Worm (Caenorhabditis elegans) whole organism, mixed stage, embryonic: ENCODE data around the gene F53C3.7.

ENCODE experiments used
- M03D4.4 ChIP-seq: sonication (generic microtip); optimal IDR thresholded peaks from 2 replicates; lab custom pipeline; 2017; ENCODE audit warnings: mild to moderate bottlenecking, missing genetic modification characterization, missing compliant biosample characterization
- ceh-39 ChIP-seq: fragments of 150-350 bp; optimal IDR thresholded peaks from 2 replicates; lab custom pipeline; 2014; ENCODE audit warnings: missing biosample characterization, missing genetic modification characterization
- ceh-43 ChIP-seq: fragments of 200-800 bp; sonication (Bioruptor generic); optimal IDR thresholded peaks from 2 replicates; lab custom pipeline; 2018; ENCODE audit warnings: mild to moderate bottlenecking, missing genetic modification characterization, moderate library complexity, missing compliant biosample characterization
- ceh-83 ChIP-seq: fragments of 200-800 bp; sonication (Bioruptor generic); optimal IDR thresholded peaks from 2 replicates; lab custom pipeline; 2018; ENCODE audit warnings: mild to moderate bottlenecking, missing genetic modification characterization, missing compliant biosample characterization
- ces-1 ChIP-seq: fragments of 150-350 bp; optimal IDR thresholded peaks from 2 replicates; lab custom pipeline; 2014; ENCODE audit warnings: missing biosample characterization, missing genetic modification reagents, missing genetic modification characterization
- cnd-1 ChIP-seq: fragments of 200-800 bp; sonication (Bioruptor generic); optimal IDR thresholded peaks from 2 replicates; lab custom pipeline; 2018; ENCODE audit warnings: mild to moderate bottlenecking, missing genetic modification characterization, missing compliant biosample characterization
- drap-1 ChIP-seq: fragments of 200-800 bp; sonication (Bioruptor generic); optimal IDR thresholded peaks from 3 replicates; lab custom pipeline; 2018; ENCODE audit warnings: mild to moderate bottlenecking, missing genetic modification characterization, missing compliant biosample characterization
- elt-1 ChIP-seq: sonication (generic microtip); optimal IDR thresholded peaks from 2 replicates; lab custom pipeline; 2017; ENCODE audit warnings: missing genetic modification characterization, mild to moderate bottlenecking, missing compliant biosample characterization, antibody characterized with exemption, moderate library complexity, borderline replicate concordance; ENCODE audit not compliant: insufficient read depth
- elt-3 ChIP-seq: fragments of 150-350 bp; optimal IDR thresholded peaks from 2 replicates; lab custom pipeline; 2014; ENCODE audit warnings: missing biosample characterization, missing genetic modification characterization
- flh-1 ChIP-seq: fragments of 200-800 bp; sonication (Bioruptor generic); optimal IDR thresholded peaks from 2 replicates; lab custom pipeline; 2018; ENCODE audit warnings: mild to moderate bottlenecking, missing genetic modification characterization, moderate library complexity, missing compliant biosample characterization
- ham-2 ChIP-seq: fragments of 200-800 bp; sonication (Bioruptor generic); optimal IDR thresholded peaks from 2 replicates; lab custom pipeline; 2018; ENCODE audit warnings: mild to moderate bottlenecking, missing genetic modification characterization, missing compliant biosample characterization
- hlh-1 ChIP-seq: fragments of 150-350 bp; optimal IDR thresholded peaks from 2 replicates; lab custom pipeline; 2014; ENCODE audit warnings: missing biosample characterization, missing genetic modification reagents, missing genetic modification characterization
- lin-32 ChIP-seq: fragments of 200-800 bp; sonication (Bioruptor generic); optimal IDR thresholded peaks from 2 replicates; lab custom pipeline; 2018; ENCODE audit warnings: mild to moderate bottlenecking, missing genetic modification characterization, missing compliant biosample characterization
- lsy-2 ChIP-seq: fragments of 150-350 bp; optimal IDR thresholded peaks from 2 replicates; lab custom pipeline; 2014; ENCODE audit warnings: missing biosample characterization, missing genetic modification characterization
- mab-5 ChIP-seq: fragments of 150-350 bp; optimal IDR thresholded peaks from 2 replicates; lab custom pipeline; 2014; ENCODE audit warnings: missing biosample characterization, missing genetic modification characterization
- mls-2 ChIP-seq: sonication (generic microtip); optimal IDR thresholded peaks from 2 replicates; lab custom pipeline; 2016; ENCODE audit warnings: mild to moderate bottlenecking, missing genetic modification characterization, moderate library complexity, missing compliant biosample characterization
- nhr-12 ChIP-seq: fragments of 150-350 bp; optimal IDR thresholded peaks from 2 replicates; lab custom pipeline; 2014; ENCODE audit warnings: missing biosample characterization, missing genetic modification characterization
- nhr-2 ChIP-seq: fragments of 150-350 bp; optimal IDR thresholded peaks from 2 replicates; lab custom pipeline; 2014; ENCODE audit warnings: missing biosample characterization, missing genetic modification characterization
- nhr-237 ChIP-seq: fragments of 150-350 bp; optimal IDR thresholded peaks from 2 replicates; lab custom pipeline; 2014; ENCODE audit warnings: missing biosample characterization, missing genetic modification characterization
- nhr-28 ChIP-seq: fragments of 150-350 bp; optimal IDR thresholded peaks from 2 replicates; lab custom pipeline; 2014; ENCODE audit warnings: missing biosample characterization, missing genetic modification characterization
- nhr-76 ChIP-seq: sonication (generic microtip); optimal IDR thresholded peaks from 2 replicates; lab custom pipeline; 2017; ENCODE audit warnings: missing biosample characterization, missing genetic modification characterization
- pha-4 ChIP-seq: fragments of 150-350 bp; optimal IDR thresholded peaks from 2 replicates; lab custom pipeline; 2018; ENCODE audit warnings: missing biosample characterization, missing genetic modification reagents, missing genetic modification characterization
- sem-2 ChIP-seq: fragments of 200-800 bp; sonication (Bioruptor generic); optimal IDR thresholded peaks from 2 replicates; lab custom pipeline; 2018; ENCODE audit warnings: mild to moderate bottlenecking, missing genetic modification characterization, missing compliant biosample characterization
- snpc-4 ChIP-seq: fragments of 150-350 bp; optimal IDR thresholded peaks from 2 replicates; lab custom pipeline; 2014; ENCODE audit warnings: missing biosample characterization, missing genetic modification characterization
- tbx-8 ChIP-seq: fragments of 200-800 bp; sonication (Bioruptor generic); optimal IDR thresholded peaks from 2 replicates; lab custom pipeline; 2018; ENCODE audit warnings: mild to moderate bottlenecking, missing genetic modification characterization, moderate library complexity, missing compliant biosample characterization
- unc-120 ChIP-seq: sonication (generic microtip); optimal IDR thresholded peaks from 2 replicates; lab custom pipeline; 2017; ENCODE audit warnings: missing genetic modification characterization, missing compliant biosample characterization; ENCODE audit not compliant: poor library complexity, severe bottlenecking
- unc-39 ChIP-seq: fragments of 150-350 bp; optimal IDR thresholded peaks from 2 replicates; lab custom pipeline; 2014; ENCODE audit warnings: missing biosample characterization, missing genetic modification characterization
- unc-62 ChIP-seq: fragments of 150-350 bp; optimal IDR thresholded peaks from 2 replicates; lab custom pipeline; 2014; ENCODE audit warnings: missing biosample characterization, missing genetic modification reagents, missing genetic modification characterization
- zip-8 ChIP-seq: fragments of 150-350 bp; optimal IDR thresholded peaks from 2 replicates; lab custom pipeline; 2014; ENCODE audit warnings: missing biosample characterization, missing genetic modification characterization
- ztf-11 ChIP-seq: fragments of 150-350 bp; optimal IDR thresholded peaks from 2 replicates; lab custom pipeline; 2014; ENCODE audit warnings: missing biosample characterization, missing genetic modification characterization

F53C3.7 gene

DNA sequence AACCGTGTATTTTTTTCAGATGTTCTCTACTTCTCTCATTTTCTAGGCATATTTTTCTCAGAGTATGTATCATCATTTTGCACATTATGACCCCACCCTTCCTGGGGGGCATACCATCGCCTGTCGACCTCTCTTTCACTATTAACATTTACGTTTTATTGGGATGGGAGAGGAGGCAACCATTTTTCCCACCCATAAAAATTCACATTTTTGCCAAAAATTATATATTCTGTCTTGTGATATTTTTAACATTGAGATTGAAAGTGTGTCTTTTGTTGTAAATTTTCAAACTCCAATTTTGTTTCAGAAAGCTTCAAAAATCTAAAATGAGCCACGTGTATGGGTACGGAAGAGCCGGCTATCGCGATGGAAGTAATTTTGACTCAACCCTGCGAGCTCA is at the start of gene F53C3.7:
F53C3.7 (plus strand) TSS at position 301 of the 400 bp plus-strand sequence.
- TF ChIP-seq ztf-11: no peak
- TF ChIP-seq nhr-2 (tag; lab: Kevin White, UChicago): no peak
- TF ChIP-seq snpc-4: no peak
- no peak for TF ChIP-seq pha-4 (tag; lab: Kevin White, UChicago)
- no peak for TF ChIP-seq M03D4.4 (tag; lab: Kevin White, UChicago)
- no peak for TF ChIP-seq ces-1 (GFP tag; lab: Kevin White, UChicago)
- no peak for TF ChIP-seq ceh-39 (tag; lab: Kevin White, UChicago)
- no peak for TF ChIP-seq sem-2 (GFP tag; lab: Kevin White, UChicago)
- TF ChIP-seq elt-1 (tag; lab: Kevin White, UChicago): no peak

DNA sequence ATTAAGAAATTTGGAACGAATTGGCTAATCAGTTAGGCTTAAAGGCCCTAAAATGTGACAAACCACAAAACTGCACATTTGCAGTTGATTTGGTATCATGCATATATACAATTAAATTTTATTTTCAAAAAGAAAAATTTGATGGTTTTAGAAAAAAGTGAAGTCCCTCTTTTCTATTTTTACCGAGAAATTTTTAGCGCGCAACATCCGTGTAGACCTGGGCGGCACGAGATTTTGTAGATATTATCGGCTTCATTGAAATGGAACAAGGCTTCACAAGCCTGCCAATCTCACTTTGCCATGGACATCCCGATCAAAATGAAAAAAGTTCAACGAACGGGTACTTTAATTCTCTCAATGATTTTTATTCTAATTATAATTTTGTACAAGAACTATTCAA is 48.8 kb upstream of the F53C3.7 start, which contains the start of gene C17A2.2:
C17A2.2 (plus strand) TSS at position 301 of the 400 bp plus-strand sequence.
- TF ChIP-seq elt-3 (tag; lab: Kevin White, UChicago) (no peak), ceh-83 (GFP tag; lab: Kevin White, UChicago) (no peak), lin-32 (GFP tag; lab: Kevin White, UChicago) (no peak), nhr-12 (tag; lab: Kevin White, UChicago) (no peak), cnd-1 (tag; lab: Kevin White, UChicago) (no peak)

DNA sequence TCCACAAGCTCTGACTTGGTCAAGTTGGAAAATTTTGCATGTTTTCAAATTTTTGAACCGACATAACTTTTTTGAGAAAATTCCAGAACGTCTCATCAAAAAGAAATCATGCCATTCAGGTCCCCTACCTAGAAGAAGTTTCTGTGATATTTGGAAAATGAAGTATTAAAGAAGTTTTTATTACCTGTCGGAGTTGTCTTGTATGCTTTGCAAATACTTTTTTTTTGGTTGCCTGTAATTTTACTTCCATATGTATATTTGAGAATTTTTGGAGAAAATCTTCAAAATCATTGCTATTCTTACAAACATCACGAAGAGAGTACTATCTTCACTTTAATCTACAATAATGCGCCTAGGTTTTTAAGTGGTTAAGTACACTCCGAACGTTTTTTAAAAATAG is 44.2 kb upstream of the F53C3.7 start, which contains the start of gene nhr-72:
nhr-72 (minus strand) TSS at position 101 of the 400 bp plus-strand sequence.
- TF ChIP-seq cnd-1 (tag; lab: Kevin White, UChicago): no peak
- TF ChIP-seq ceh-39 (tag; lab: Kevin White, UChicago): no peak
- TF ChIP-seq snpc-4: no peak
- TF ChIP-seq unc-39 (tag; lab: Kevin White, UChicago): no peak
- TF ChIP-seq nhr-237 (tag; lab: Kevin White, UChicago): no peak
- TF ChIP-seq nhr-76 (tag; lab: Kevin White, UChicago): no peak
- no peak for TF ChIP-seq sem-2 (GFP tag; lab: Kevin White, UChicago)

ce11 chrII:3852654-3853053 is 42.2 kb upstream of the F53C3.7 start, which contains the start of gene nhr-257:
Gene nhr-257, plus strand, starts transcription at chrII:3852954.
- no peak for TF ChIP-seq unc-62 (GFP tag; lab: Kevin White, UChicago)
- no peak for TF ChIP-seq nhr-12 (tag; lab: Kevin White, UChicago)
- no peak for TF ChIP-seq nhr-28
- no peak for TF ChIP-seq ceh-39 (tag; lab: Kevin White, UChicago)
- TF ChIP-seq drap-1 (GFP tag; lab: Kevin White, UChicago): no peak
- TF ChIP-seq mls-2 (tag; lab: Kevin White, UChicago): no peak
- TF ChIP-seq unc-120: no peak
- no peak for TF ChIP-seq sem-2 (GFP tag; lab: Kevin White, UChicago)
- no peak for TF ChIP-seq nhr-237 (tag; lab: Kevin White, UChicago)
- TF ChIP-seq, all 35 proteins: peak for 0

- TF ChIP-seq unc-120 (no peak), sem-2 (GFP tag; lab: Kevin White, UChicago) (no peak), lin-32 (GFP tag; lab: Kevin White, UChicago) (no peak), pha-4 (tag; lab: Kevin White, UChicago) (no peak), lsy-2 (tag; lab: Kevin White, UChicago) (no peak), ham-2 (GFP tag; lab: Kevin White, UChicago) (no peak), ceh-39 (tag; lab: Kevin White, UChicago) (no peak), tbx-8 (GFP tag; lab: Kevin White, UChicago) (no peak)
Observed at ce11 chrII:3860826-3861225, 34.0 kb upstream of the F53C3.7 start, which contains the start of gene oac-11. Gene oac-11, minus strand, starts transcription at chrII:3860926.

DNA sequence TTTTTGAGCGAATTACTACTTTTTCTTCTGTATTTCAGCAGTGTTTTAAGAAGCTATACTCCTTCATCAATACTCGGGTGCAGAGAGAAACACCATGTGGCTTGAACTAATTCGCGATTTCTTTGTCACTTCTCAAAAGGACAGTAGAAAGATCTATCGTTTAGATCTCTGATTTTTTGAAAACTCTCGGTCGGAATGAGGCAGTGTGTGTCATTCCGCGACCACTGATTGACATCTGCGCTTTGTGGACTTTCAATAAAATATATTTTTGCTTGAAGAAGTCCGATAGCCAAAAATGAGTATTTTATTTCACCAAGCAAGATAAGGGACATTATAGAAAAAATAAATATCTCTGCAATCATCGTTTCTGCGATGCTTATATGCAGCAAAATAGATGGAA is 32.8 kb upstream of the F53C3.7 start:
- TF ChIP-seq ceh-39 (tag; lab: Kevin White, UChicago) (no peak), drap-1 (GFP tag; lab: Kevin White, UChicago) (no peak), nhr-237 (tag; lab: Kevin White, UChicago) (no peak), nhr-28 (no peak), ztf-11 (no peak), ham-2 (GFP tag; lab: Kevin White, UChicago) (no peak), zip-8 (tag; lab: Kevin White, UChicago) (no peak), unc-62 (GFP tag; lab: Kevin White, UChicago) (no peak), ces-1 (GFP tag; lab: Kevin White, UChicago) (no peak), mab-5 (no peak), sem-2 (GFP tag; lab: Kevin White, UChicago) (no peak), hlh-1 (tag; lab: Kevin White, UChicago) (no peak), lsy-2 (tag; lab: Kevin White, UChicago) (no peak), flh-1 (no peak), mls-2 (tag; lab: Kevin White, UChicago) (no peak), elt-3 (tag; lab: Kevin White, UChicago) (no peak), pha-4 (tag; lab: Kevin White, UChicago) (no peak), ceh-43 (GFP tag; lab: Kevin White, UChicago) (no peak), tbx-8 (GFP tag; lab: Kevin White, UChicago) (no peak)
